Fruit fly (Drosophila melanogaster) whole organism, embryonic: ENCODE measurements around the gene CG8006.

Source experiments
- Abd-B ChIP-seq: fragments of 200-800 bp; sonication (Bioruptor generic); optimal IDR thresholded peaks from 2 replicates; lab custom pipeline; 2018; ENCODE audit warnings: missing biosample characterization, mild to moderate bottlenecking, missing genetic modification characterization, moderate library complexity
- Aef1 ChIP-seq: fragments of 200-800 bp; sonication (Bioruptor generic); IDR thresholded peaks from 3 replicates; pipeline ENCODE4 v1.3.6; 2022; ENCODE audit warnings: missing biosample characterization, missing genetic modification characterization
- Bdp1 ChIP-seq: fragments of 200-800 bp; sonication (Bioruptor generic); optimal IDR thresholded peaks from 3 replicates; lab custom pipeline; 2016; ENCODE audit warnings: missing biosample characterization, missing genetic modification characterization
- CG1024 ChIP-seq: fragments of 200-800 bp; sonication (Bioruptor generic); IDR thresholded peaks from 2 replicates; pipeline ENCODE4 v1.3.6; 2022; ENCODE audit warnings: missing biosample characterization, missing genetic modification characterization
- CG10267 ChIP-seq: fragments of 200-800 bp; sonication (Bioruptor generic); optimal IDR thresholded peaks from 2 replicates; lab custom pipeline; 2018; ENCODE audit warnings: missing biosample characterization, mild to moderate bottlenecking, missing genetic modification characterization, moderate library complexity
- CG11504 ChIP-seq: fragments of 200-800 bp; sonication (Bioruptor generic); optimal IDR thresholded peaks from 3 replicates; lab custom pipeline; 2019; ENCODE audit warnings: missing biosample characterization, mild to moderate bottlenecking, missing genetic modification characterization, moderate library complexity
- CG12942 ChIP-seq: fragments of 200-800 bp; sonication (Bioruptor generic); optimal IDR thresholded peaks from 3 replicates; lab custom pipeline; 2016; ENCODE audit warnings: missing biosample characterization, missing genetic modification characterization
- CG13287 ChIP-seq: fragments of 200-800 bp; sonication (Bioruptor generic); IDR thresholded peaks from 2 replicates; pipeline ENCODE4 v1.3.6; 2022; ENCODE audit warnings: missing biosample characterization, missing genetic modification characterization; ENCODE audit not compliant: partially characterized antibody
- CG15073 ChIP-seq: fragments of 200-800 bp; sonication (Bioruptor generic); optimal IDR thresholded peaks from 2 replicates; lab custom pipeline; 2016; ENCODE audit warnings: missing biosample characterization, missing genetic modification characterization
- CG15601 ChIP-seq: fragments of 200-800 bp; sonication (Bioruptor generic); optimal IDR thresholded peaks from 3 replicates; lab custom pipeline; 2019; ENCODE audit warnings: missing biosample characterization, mild to moderate bottlenecking, missing genetic modification characterization, moderate library complexity
- CG17802 ChIP-seq: fragments of 200-800 bp; sonication (Bioruptor generic); optimal IDR thresholded peaks from 2 replicates; lab custom pipeline; 2018; ENCODE audit warnings: missing biosample characterization, mild to moderate bottlenecking, missing genetic modification characterization, moderate library complexity
- CG17912 ChIP-seq: fragments of 200-800 bp; sonication (Bioruptor generic); optimal IDR thresholded peaks from 2 replicates; lab custom pipeline; 2018; ENCODE audit warnings: missing biosample characterization, mild to moderate bottlenecking, missing genetic modification characterization
- CG18011 ChIP-seq: fragments of 200-800 bp; sonication (Bioruptor generic); optimal IDR thresholded peaks from 2 replicates; lab custom pipeline; 2017; ENCODE audit warnings: missing biosample characterization, missing genetic modification characterization, mild to moderate bottlenecking, moderate library complexity, missing genotype
- CG2202 ChIP-seq: fragments of 200-800 bp; sonication (Bioruptor generic); optimal IDR thresholded peaks from 2 replicates; lab custom pipeline; 2018; ENCODE audit warnings: missing biosample characterization, mild to moderate bottlenecking, missing genetic modification characterization
- CG30403 ChIP-seq: fragments of 200-800 bp; sonication (Bioruptor generic); optimal IDR thresholded peaks from 3 replicates; lab custom pipeline; 2016; ENCODE audit warnings: missing biosample characterization, missing genetic modification characterization
- CG3163 ChIP-seq: fragments of 200-800 bp; sonication (Bioruptor generic); optimal IDR thresholded peaks from 3 replicates; lab custom pipeline; 2016; ENCODE audit warnings: missing biosample characterization, missing genetic modification characterization
- CG3281 ChIP-seq: fragments of 200-800 bp; sonication (Bioruptor generic); optimal IDR thresholded peaks from 3 replicates; lab custom pipeline; 2017; ENCODE audit warnings: missing biosample characterization, mild to moderate bottlenecking, missing genetic modification characterization
- CG4282 ChIP-seq: fragments of 200-800 bp; sonication (Bioruptor generic); optimal IDR thresholded peaks from 2 replicates; lab custom pipeline; 2016; ENCODE audit warnings: missing biosample characterization, missing genetic modification characterization
- CG4404 ChIP-seq: fragments of 200-800 bp; sonication (Bioruptor generic); IDR thresholded peaks from 2 replicates; pipeline ENCODE4 v1.3.6; 2022; ENCODE audit warnings: missing biosample characterization, missing genetic modification characterization
- CG5953 ChIP-seq: fragments of 200-800 bp; sonication (Bioruptor generic); IDR thresholded peaks from 2 replicates; pipeline ENCODE4 v1.3.6; 2022; ENCODE audit warnings: missing biosample characterization, missing genetic modification characterization
- CG6765 ChIP-seq: fragments of 200-800 bp; sonication (Bioruptor generic); optimal IDR thresholded peaks from 3 replicates; lab custom pipeline; 2017; ENCODE audit warnings: missing biosample characterization, mild to moderate bottlenecking, missing genetic modification characterization
- CG7357 ChIP-seq: fragments of 200-800 bp; sonication (Bioruptor generic); IDR thresholded peaks from 3 replicates; pipeline ENCODE4 v1.3.6; 2022; ENCODE audit warnings: missing biosample characterization, missing genetic modification characterization
- Dip2 ChIP-seq: fragments of 200-800 bp; sonication (Bioruptor generic); IDR thresholded peaks from 2 replicates; pipeline ENCODE4 v1.3.6; 2022; ENCODE audit warnings: missing biosample characterization, missing genetic modification characterization
- Doc3 ChIP-seq: fragments of 200-800 bp; sonication (Bioruptor generic); IDR thresholded peaks from 3 replicates; pipeline ENCODE4 v1.3.6; 2022; ENCODE audit warnings: missing biosample characterization, missing genetic modification characterization; ENCODE audit not compliant: partially characterized antibody
- Gsc ChIP-seq: fragments of 200-800 bp; sonication (Bioruptor generic); IDR thresholded peaks from 2 replicates; pipeline ENCODE4 v1.3.6; 2022; ENCODE audit warnings: missing biosample characterization, missing genetic modification characterization
- Hr78 ChIP-seq, 2 experiments: fragments of 200-800 bp in 1 of 2; fragments of >200 bp in 1 of 2; sonication (Bioruptor generic) in 1 of 2; optimal IDR thresholded peaks; 2 replicates each; lab custom pipeline; 2017 to 2019; ENCODE audit warnings: missing biosample characterization in 2 of 2, missing genetic modification characterization in 2 of 2, mild to moderate bottlenecking in 1 of 2, moderate library complexity in 1 of 2
- MBD-R2 ChIP-seq: fragments of 200-800 bp; sonication (Bioruptor generic); IDR thresholded peaks from 2 replicates; pipeline ENCODE4 v1.3.6; 2022; ENCODE audit warnings: missing biosample characterization, missing genetic modification characterization
- Max ChIP-seq: fragments of 200-800 bp; sonication (Bioruptor generic); optimal IDR thresholded peaks from 2 replicates; lab custom pipeline; 2016; ENCODE audit warnings: missing biosample characterization, mild to moderate bottlenecking, missing genetic modification characterization
- Mrtf ChIP-seq: fragments of 200-800 bp; sonication (Bioruptor generic); IDR thresholded peaks from 3 replicates; pipeline ENCODE4 v1.3.6; 2022; ENCODE audit warnings: missing biosample characterization, missing genetic modification characterization
- Scr ChIP-seq: fragments of 200-800 bp; sonication (Bioruptor generic); IDR thresholded peaks from 2 replicates; pipeline ENCODE4 v1.3.6; 2022; ENCODE audit warnings: missing biosample characterization, missing genetic modification characterization; ENCODE audit not compliant: partially characterized antibody
- Vsx1 ChIP-seq: fragments of 200-800 bp; sonication (Bioruptor generic); optimal IDR thresholded peaks from 2 replicates; lab custom pipeline; 2017; ENCODE audit warnings: missing biosample characterization, mild to moderate bottlenecking, missing genetic modification characterization, missing genetic modification reagents
- bcd ChIP-seq: fragments of 200-800 bp; sonication (Bioruptor generic); optimal IDR thresholded peaks from 2 replicates; lab custom pipeline; 2017; ENCODE audit warnings: missing biosample characterization, mild to moderate bottlenecking, missing genetic modification characterization
- dm ChIP-seq: fragments of 200-800 bp; sonication (Bioruptor generic); optimal IDR thresholded peaks from 3 replicates; lab custom pipeline; 2016; ENCODE audit warnings: missing biosample characterization, missing genetic modification characterization
- dmrt11E ChIP-seq: fragments of 200-800 bp; sonication (Bioruptor generic); optimal IDR thresholded peaks from 3 replicates; lab custom pipeline; 2018; ENCODE audit warnings: missing biosample characterization, mild to moderate bottlenecking, missing genetic modification characterization, moderate library complexity
- dmrt99B ChIP-seq: fragments of 200-800 bp; sonication (Bioruptor generic); optimal IDR thresholded peaks from 2 replicates; lab custom pipeline; 2018; ENCODE audit warnings: missing biosample characterization, mild to moderate bottlenecking, missing genetic modification characterization, moderate library complexity
- esg ChIP-seq: fragments of 200-800 bp; sonication (Bioruptor generic); conservative IDR thresholded peaks from 2 replicates; pipeline ENCODE4 v1.3.6; 2022; ENCODE audit warnings: missing biosample characterization, missing genetic modification characterization
- ewg ChIP-seq: fragments of 200-800 bp; sonication (Bioruptor generic); optimal IDR thresholded peaks from 3 replicates; lab custom pipeline; 2017; ENCODE audit warnings: mild to moderate bottlenecking, missing biosample characterization, missing genetic modification reagents, missing genetic modification characterization
- fd64A ChIP-seq: fragments of 200-800 bp; sonication (Bioruptor generic); optimal IDR thresholded peaks from 3 replicates; lab custom pipeline; 2018; ENCODE audit warnings: missing biosample characterization, mild to moderate bottlenecking, missing genetic modification characterization
- ham ChIP-seq: fragments of 200-800 bp; sonication (Bioruptor generic); IDR thresholded peaks from 2 replicates; pipeline ENCODE4 v1.3.6; 2022; ENCODE audit warnings: missing biosample characterization, missing genetic modification characterization
- hkb ChIP-seq, 2 experiments: fragments of 200-800 bp in 1 of 2; fragments of >200 bp in 1 of 2; sonication (Bioruptor generic) in 1 of 2; IDR thresholded peaks in 1 of 2; optimal IDR thresholded peaks in 1 of 2; 2 replicates each; pipeline versions ENCODE4 v1.3.6 to Lab custom; 2017 to 2022; ENCODE audit warnings: missing biosample characterization in 1 of 2, missing genetic modification characterization in 1 of 2
- inv ChIP-seq: fragments of 200-800 bp; sonication (Bioruptor generic); IDR thresholded peaks from 2 replicates; pipeline ENCODE4 v1.3.6; 2022; ENCODE audit warnings: missing biosample characterization, missing genetic modification characterization; ENCODE audit not compliant: partially characterized antibody
- lmd ChIP-seq: fragments of 200-800 bp; sonication (Bioruptor generic); IDR thresholded peaks from 2 replicates; pipeline ENCODE4 v1.3.6; 2022; ENCODE audit warnings: missing biosample characterization, missing genetic modification characterization
- maf-S ChIP-seq: fragments of 200-800 bp; sonication (Bioruptor generic); optimal IDR thresholded peaks from 2 replicates; lab custom pipeline; 2016; ENCODE audit warnings: missing biosample characterization, missing genetic modification characterization
- nmo ChIP-seq: fragments of 200-800 bp; sonication (Bioruptor generic); optimal IDR thresholded peaks from 2 replicates; lab custom pipeline; 2018; ENCODE audit warnings: missing biosample characterization, mild to moderate bottlenecking, missing genetic modification characterization, moderate library complexity
- odd ChIP-seq: fragments of 200-800 bp; sonication (Bioruptor generic); optimal IDR thresholded peaks from 2 replicates; lab custom pipeline; 2017; ENCODE audit warnings: missing biosample characterization, mild to moderate bottlenecking, missing genetic modification characterization
- row ChIP-seq: fragments of 200-800 bp; sonication (Bioruptor generic); IDR thresholded peaks from 3 replicates; pipeline ENCODE4 v1.3.6; 2022; ENCODE audit warnings: missing biosample characterization, missing genetic modification characterization
- sens ChIP-seq: fragments of 200-800 bp; sonication (Bioruptor generic); peaks from one replicate; lab custom pipeline; 2016; ENCODE audit warnings: missing biosample characterization, missing genetic modification characterization
- tio ChIP-seq: fragments of 200-800 bp; sonication (Bioruptor generic); optimal IDR thresholded peaks from 2 replicates; lab custom pipeline; 2017; ENCODE audit warnings: missing biosample characterization, missing genetic modification characterization, inconsistent platforms
- vfl ChIP-seq: fragments of 200-800 bp; sonication (Bioruptor generic); optimal IDR thresholded peaks from 2 replicates; lab custom pipeline; 2016; ENCODE audit warnings: missing biosample characterization, missing genetic modification characterization

CG8006 gene

dm6 chr3L:8177795-8178564, 33.7 kb upstream of the CG8006 start, which contains the start of gene Nmt (continued):
- TF ChIP-seq vfl (GFP tag; lab: Kevin White, UChicago): no peak
- no peak for TF ChIP-seq CG1024 (GFP tag; lab: Robert Waterston, UW)
- peak; percentile 24 for TF ChIP-seq CG10267
- TF ChIP-seq Abd-B (GFP tag; lab: Kevin White, UChicago): no peak
- peak; percentile 42; the same call in 1 of the 2 replicates for TF ChIP-seq esg
- TF ChIP-seq CG15073: no peak
- no peak for TF ChIP-seq CG7357 (GFP tag; lab: Robert Waterston, UW)
- TF ChIP-seq ewg: no peak
- TF ChIP-seq ham (GFP tag; lab: Robert Waterston, UW): no peak
- no peak for TF ChIP-seq bcd (GFP tag; lab: Kevin White, UChicago)
- TF ChIP-seq sens (GFP tag; lab: Kevin White, UChicago): peak; percentile 71
- TF ChIP-seq CG3281 (GFP tag; lab: Kevin White, UChicago): no peak
- peak; percentile 71 for TF ChIP-seq row (GFP tag; lab: Robert Waterston, UW)
- no peak for TF ChIP-seq CG2202 (tag; lab: Kevin White, UChicago)
- no peak for TF ChIP-seq CG6765 (GFP tag; lab: Kevin White, UChicago)
- TF ChIP-seq Hr78 (GFP tag; optimal IDR thresholded peaks at IDR 0.05; lab: Kevin White, UChicago): peak in 1 of 2 experiments; percentile 18
- TF ChIP-seq maf-S (GFP tag; lab: Kevin White, UChicago): no peak
- TF ChIP-seq nmo (GFP tag; lab: Kevin White, UChicago): no peak
- TF ChIP-seq Scr (GFP tag; lab: Robert Waterston, UW): peak; percentile 75
- TF ChIP-seq tio (GFP tag; lab: Kevin White, UChicago): no peak
- TF ChIP-seq Dip2: no peak
- TF ChIP-seq Vsx1: no peak
- TF ChIP-seq Bdp1: no peak
- no peak for TF ChIP-seq CG3163
- no peak for TF ChIP-seq CG18011 (GFP tag; lab: Kevin White, UChicago)
- TF ChIP-seq inv (GFP tag; lab: Robert Waterston, UW): peak; percentile 66
- no peak for TF ChIP-seq dm (GFP tag; lab: Kevin White, UChicago)
- TF ChIP-seq Doc3 (GFP tag; lab: Robert Waterston, UW): peak; percentile 67
- peak; percentile 81 for TF ChIP-seq MBD-R2
- TF ChIP-seq CG5953 (GFP tag; lab: Robert Waterston, UW): peak; percentile 7; the same call in 1 of the 2 replicates
- peak; percentile 6 for TF ChIP-seq dmrt11E (tag; lab: Kevin White, UChicago)
- TF ChIP-seq CG15601: no peak
- no peak for TF ChIP-seq fd64A
- no peak for TF ChIP-seq CG4282
- peak; percentile 14 for TF ChIP-seq CG12942 (GFP tag; lab: Kevin White, UChicago)
- no peak for TF ChIP-seq Gsc (GFP tag; lab: Robert Waterston, UW)
- TF ChIP-seq Aef1 (GFP tag; lab: Robert Waterston, UW): peak; percentile 55
- TF ChIP-seq CG17912: no peak
- no peak for TF ChIP-seq hkb (optimal IDR thresholded peaks at IDR 0.05; lab: Kevin White, UChicago)
- 0 out of 2 replicates have a peak, but pooled peaks have one; percentile 26 for TF ChIP-seq hkb (GFP tag; IDR thresholded peaks at IDR 0.05; lab: Robert Waterston, UW)
- peak; percentile 46 for TF ChIP-seq CG30403 (GFP tag; lab: Kevin White, UChicago)
- no peak for TF ChIP-seq CG4404 (GFP tag; lab: Robert Waterston, UW)
- TF ChIP-seq Max (GFP tag; lab: Kevin White, UChicago): no peak
- TF ChIP-seq odd (GFP tag; lab: Kevin White, UChicago): no peak
- no peak for TF ChIP-seq dmrt99B (tag; lab: Kevin White, UChicago)
- TF ChIP-seq CG17802: no peak
- TF ChIP-seq CG13287: peak; percentile 83
- TF ChIP-seq Mrtf (GFP tag; lab: Robert Waterston, UW): no peak
- no peak for TF ChIP-seq lmd (GFP tag; lab: Robert Waterston, UW)
- no peak for TF ChIP-seq CG11504 (tag; lab: Kevin White, UChicago)
